Worm (Caenorhabditis elegans) whole organism, mixed stage, embryonic: ENCODE data around the gene hum-10.

Experiments used
- M03D4.4 ChIP-seq: sonication (generic microtip); optimal IDR thresholded peaks from 2 replicates; lab custom pipeline; 2017; ENCODE audit warnings: mild to moderate bottlenecking, missing genetic modification characterization, missing compliant biosample characterization
- ceh-43 ChIP-seq: fragments of 200-800 bp; sonication (Bioruptor generic); optimal IDR thresholded peaks from 2 replicates; lab custom pipeline; 2018; ENCODE audit warnings: mild to moderate bottlenecking, missing genetic modification characterization, moderate library complexity, missing compliant biosample characterization
- mls-2 ChIP-seq: sonication (generic microtip); optimal IDR thresholded peaks from 2 replicates; lab custom pipeline; 2016; ENCODE audit warnings: mild to moderate bottlenecking, missing genetic modification characterization, moderate library complexity, missing compliant biosample characterization
- nhr-12 ChIP-seq: fragments of 150-350 bp; optimal IDR thresholded peaks from 2 replicates; lab custom pipeline; 2014; ENCODE audit warnings: missing biosample characterization, missing genetic modification characterization
- nhr-237 ChIP-seq: fragments of 150-350 bp; optimal IDR thresholded peaks from 2 replicates; lab custom pipeline; 2014; ENCODE audit warnings: missing biosample characterization, missing genetic modification characterization
- snpc-4 ChIP-seq: fragments of 150-350 bp; optimal IDR thresholded peaks from 2 replicates; lab custom pipeline; 2014; ENCODE audit warnings: missing biosample characterization, missing genetic modification characterization
- sptf-1 ChIP-seq: sonication (generic microtip); optimal IDR thresholded peaks from 2 replicates; lab custom pipeline; 2017; ENCODE audit warnings: mild to moderate bottlenecking, missing genetic modification characterization, moderate library complexity, missing compliant biosample characterization
- unc-39 ChIP-seq: fragments of 150-350 bp; optimal IDR thresholded peaks from 2 replicates; lab custom pipeline; 2014; ENCODE audit warnings: missing biosample characterization, missing genetic modification characterization

- TF ChIP-seq ceh-43, result no peak
- no peak for TF ChIP-seq unc-39 (tag; lab: Kevin White, UChicago)
- no peak for TF ChIP-seq nhr-237 (tag; lab: Kevin White, UChicago)
- TF ChIP-seq M03D4.4 (tag; lab: Kevin White, UChicago), result no peak
- TF ChIP-seq snpc-4 (tag; lab: Kevin White, UChicago), result no peak
- TF ChIP-seq nhr-12 (tag; lab: Kevin White, UChicago), result no peak
- TF ChIP-seq sptf-1 (tag; lab: Kevin White, UChicago), result no peak
- no peak for TF ChIP-seq mls-2 (tag; lab: Kevin White, UChicago)
These were observed 20.2 kb upstream of the hum-10 start for ce11 chrX:4802255-4802654.
